Fruit fly (Drosophila melanogaster): ENCODE measurements around the gene CG42556.

The CG42556 gene

dm6 chr2L:16887660-16888573 is 1.8 kb upstream of the CG42556 start, which contains the start of the genes osi and tweek:
Gene osi, minus strand, starts transcription at chr2L:16887966.
Gene tweek, plus strand, starts transcription at chr2L:16888490.
- peak; percentile 99 for TF ChIP-seq kay (GFP tag; ENCODE audit: borderline replicate concordance)
- TF ChIP-seq CG7101 (tag; optimal IDR thresholded peaks at IDR 0.05), result peak; percentile 51
- no peak for TF ChIP-seq cnc (optimal IDR thresholded peaks at IDR 0.05)
- peak; percentile 1 for TF ChIP-seq tj (GFP tag; optimal IDR thresholded peaks at IDR 0.05)
- peak; percentile 58 for TF ChIP-seq CG1620 (GFP tag; optimal IDR thresholded peaks at IDR 0.05)
- TF ChIP-seq cic (GFP tag; optimal IDR thresholded peaks at IDR 0.05), result no peak
- TF ChIP-seq Mnt (GFP tag; optimal IDR thresholded peaks at IDR 0.05), result peak; percentile 78
- peak; percentile 43 for TF ChIP-seq CG11617 (GFP tag; optimal IDR thresholded peaks at IDR 0.05)
- TF ChIP-seq CG12768 (GFP tag; optimal IDR thresholded peaks at IDR 0.05), result peak; percentile 8
- peak; percentile 42 for TF ChIP-seq CG33017 (tag; optimal IDR thresholded peaks at IDR 0.05)
- TF ChIP-seq Hr96 (GFP tag; optimal IDR thresholded peaks at IDR 0.05), result peak; percentile 56
- TF ChIP-seq ovo (GFP tag; optimal IDR thresholded peaks at IDR 0.05), result no peak
- TF ChIP-seq Crg-1 (GFP tag; optimal IDR thresholded peaks at IDR 0.05), result no peak
- peak; percentile 82 for TF ChIP-seq CG5204 (GFP tag; optimal IDR thresholded peaks at IDR 0.05)
- no peak for TF ChIP-seq CG14711 (tag; optimal IDR thresholded peaks at IDR 0.05)
- TF ChIP-seq pad (GFP tag; optimal IDR thresholded peaks at IDR 0.05), result peak; percentile 68
- TF ChIP-seq Clk (GFP tag; optimal IDR thresholded peaks at IDR 0.05), result no peak
- peak; percentile 8 for TF ChIP-seq bab1 (GFP tag; optimal IDR thresholded peaks at IDR 0.05)
- peak; percentile 11 for TF ChIP-seq CG7045 (GFP tag; optimal IDR thresholded peaks at IDR 0.05)
- peak; percentile 75 for TF ChIP-seq toe (GFP tag; optimal IDR thresholded peaks at IDR 0.05)

dm6 chr2L:16888574-16889376 is 933 bp upstream of the CG42556 start:
- TF ChIP-seq CG5204 (GFP tag; optimal IDR thresholded peaks at IDR 0.05) (no peak), cic (GFP tag; optimal IDR thresholded peaks at IDR 0.05) (peak; percentile 90), cnc (optimal IDR thresholded peaks at IDR 0.05) (peak in 1 of 2 experiments; percentile 56), Mnt (GFP tag; optimal IDR thresholded peaks at IDR 0.05) (peak; percentile 45), tj (GFP tag; optimal IDR thresholded peaks at IDR 0.05) (peak; percentile 15), kay (GFP tag; ENCODE audit: borderline replicate concordance) (peak; percentile 24), bab1 (GFP tag; optimal IDR thresholded peaks at IDR 0.05) (no peak)

DNA sequence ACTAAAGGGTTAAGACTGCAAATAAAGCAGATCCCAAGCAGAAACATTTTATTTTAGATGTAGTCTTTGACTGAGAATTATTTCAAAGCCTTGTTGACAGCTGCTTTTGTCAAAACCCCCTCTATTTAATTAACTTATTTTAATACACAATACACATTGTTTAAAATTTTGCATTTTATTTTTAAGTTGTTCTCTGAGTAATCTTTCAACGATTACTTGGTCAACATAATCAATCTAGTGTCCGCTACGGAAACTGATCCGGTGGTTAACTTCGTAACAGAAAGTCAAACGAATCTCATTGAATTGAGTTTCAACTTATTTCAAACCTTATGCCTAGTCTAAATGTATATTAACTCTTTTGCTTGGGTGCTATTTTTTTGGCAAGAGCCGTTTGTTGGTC is 10.7 kb downstream of the CG42556 start, which contains the start of gene CG31805:
Gene CG31805 (minus strand): TSS at position 101 of the 400 bp plus-strand sequence.
- TF ChIP-seq Hr96 (GFP tag; optimal IDR thresholded peaks at IDR 0.05), result no peak
- TF ChIP-seq CG1620 (GFP tag; optimal IDR thresholded peaks at IDR 0.05), result no peak
- TF ChIP-seq cic (GFP tag; optimal IDR thresholded peaks at IDR 0.05), result no peak
- no peak for TF ChIP-seq Crg-1 (GFP tag; optimal IDR thresholded peaks at IDR 0.05)
- no peak for TF ChIP-seq CG12768 (GFP tag; optimal IDR thresholded peaks at IDR 0.05)
- TF ChIP-seq CG7101 (tag; optimal IDR thresholded peaks at IDR 0.05), result no peak

DNA sequence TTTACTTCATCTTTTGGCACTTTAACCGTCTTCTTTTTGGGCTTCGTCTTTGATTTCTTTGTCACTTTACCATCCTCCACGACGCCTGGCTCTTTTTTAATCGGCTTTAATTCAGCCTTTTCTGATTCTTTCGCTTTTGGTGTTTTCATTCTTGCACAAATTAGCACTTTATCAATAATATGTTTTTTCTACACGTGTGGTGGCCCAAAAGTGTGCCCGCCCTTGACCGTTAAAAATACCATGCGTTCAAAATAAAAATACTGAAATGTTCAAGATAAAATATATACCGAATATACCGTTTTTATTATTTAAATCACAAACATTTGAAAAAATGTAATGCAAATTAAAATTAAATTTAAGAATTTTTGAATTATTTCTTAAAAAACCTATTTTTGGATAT is 12.3 kb downstream of the CG42556 start, which contains the start of gene CG12288:
Gene CG12288 (minus strand): TSS at position 216 of the 400 bp plus-strand sequence.
- no peak for TF ChIP-seq CG11617 (GFP tag; optimal IDR thresholded peaks at IDR 0.05)
- peak; percentile 34 for TF ChIP-seq Mnt (GFP tag; optimal IDR thresholded peaks at IDR 0.05)
- no peak for TF ChIP-seq Hr96 (GFP tag; optimal IDR thresholded peaks at IDR 0.05)

DNA sequence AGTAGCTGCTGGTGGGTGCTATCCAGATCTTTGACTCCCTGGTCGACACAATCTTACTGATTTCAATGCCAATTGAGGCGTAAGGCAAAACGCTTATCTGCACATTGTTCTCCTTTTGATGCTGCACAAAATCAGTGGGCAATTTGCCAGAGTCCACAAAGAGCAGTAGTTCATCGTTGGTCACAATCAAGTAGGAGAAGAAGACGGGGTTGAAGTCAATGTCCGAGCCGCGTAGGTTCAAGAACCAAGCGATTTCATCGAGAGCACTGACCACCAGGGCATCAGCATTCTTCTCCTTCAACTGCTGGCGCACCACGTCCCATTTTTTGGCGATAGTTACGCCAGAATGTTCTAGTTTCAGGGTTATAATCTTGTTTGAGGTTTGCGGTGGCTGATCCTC is 19.6 kb downstream of the CG42556 start:
- TF ChIP-seq Clk (GFP tag; optimal IDR thresholded peaks at IDR 0.05), result no peak
- TF ChIP-seq CG14711 (tag; optimal IDR thresholded peaks at IDR 0.05), result no peak
- no peak for TF ChIP-seq pad (GFP tag; optimal IDR thresholded peaks at IDR 0.05)
- TF ChIP-seq CG1620 (GFP tag; optimal IDR thresholded peaks at IDR 0.05), result no peak
- no peak for TF ChIP-seq kay (GFP tag; ENCODE audit: borderline replicate concordance)
- TF ChIP-seq CG7101 (tag; optimal IDR thresholded peaks at IDR 0.05), result no peak
- TF ChIP-seq tj (GFP tag; optimal IDR thresholded peaks at IDR 0.05), result no peak

DNA sequence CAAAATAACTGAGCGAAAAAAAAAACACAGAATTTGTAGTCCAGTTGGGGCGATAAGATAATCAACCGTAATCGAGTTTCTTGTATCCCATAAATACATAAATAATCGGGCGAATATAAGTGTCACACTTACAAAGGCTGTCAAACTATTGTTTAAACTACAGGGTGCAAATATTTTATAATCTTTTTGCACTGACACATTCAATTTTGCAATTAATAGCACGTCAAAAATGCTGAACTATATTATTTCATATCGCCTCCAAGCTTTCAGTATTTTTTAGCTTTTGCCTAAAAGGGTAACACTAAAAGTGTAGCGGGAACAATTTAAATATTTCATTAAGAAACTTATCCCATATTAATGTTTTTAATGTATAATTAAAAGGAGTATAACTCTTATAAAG is 20.5 kb downstream of the CG42556 start, which contains the start of gene ApepP:
Gene ApepP (minus strand): TSS at position 242 of the 400 bp plus-strand sequence.
- TF ChIP-seq Mnt (GFP tag; optimal IDR thresholded peaks at IDR 0.05) (peak; percentile 9), cic (GFP tag; optimal IDR thresholded peaks at IDR 0.05) (peak; percentile 41), CG7101 (tag; optimal IDR thresholded peaks at IDR 0.05) (peak; percentile 31), CG14711 (tag; optimal IDR thresholded peaks at IDR 0.05) (peak; percentile 31), CG12768 (GFP tag; optimal IDR thresholded peaks at IDR 0.05) (peak; percentile 26), bab1 (GFP tag; optimal IDR thresholded peaks at IDR 0.05) (peak; percentile 13), CG5204 (GFP tag; optimal IDR thresholded peaks at IDR 0.05) (no peak), Clk (GFP tag; optimal IDR thresholded peaks at IDR 0.05) (no peak)

Measured in whole organism, adult.